Worm (Caenorhabditis elegans): ENCODE data around the gene clec-47.

clec-47 gene

DNA sequence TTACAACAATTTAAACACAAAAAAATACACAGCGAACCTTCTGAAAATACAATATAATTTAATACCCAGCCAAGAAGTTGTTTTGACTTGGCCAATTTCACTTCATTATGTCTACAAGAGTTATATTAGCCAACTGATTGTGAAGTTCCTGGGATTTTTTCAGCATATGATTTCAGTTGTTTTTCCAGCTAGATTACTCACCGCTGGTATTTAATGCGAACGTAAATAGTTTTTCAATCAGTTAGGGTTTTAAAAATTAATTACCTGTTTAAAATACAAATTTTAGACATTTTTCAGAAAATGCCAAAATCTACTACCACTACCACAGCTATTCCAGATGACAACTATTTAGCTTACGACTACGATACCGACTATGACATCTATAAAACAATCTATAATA is 50.1 kb downstream of the clec-47 start, which contains the start of gene srw-14:
Gene srw-14, plus strand, starts transcription at position 301 of the 400 bp plus-strand sequence.
- TF ChIP-seq nfya-1 (tag; optimal IDR thresholded peaks at IDR 0.05; ENCODE audit: insufficient read depth) (no peak), ceh-16 (tag; optimal IDR thresholded peaks at IDR 0.05) (no peak), nhr-76 (tag; optimal IDR thresholded peaks at IDR 0.05) (no peak), tbx-2 (tag; optimal IDR thresholded peaks at IDR 0.05) (no peak), lin-15B (tag; optimal IDR thresholded peaks at IDR 0.05) (no peak), nhr-25 (tag; optimal IDR thresholded peaks at IDR 0.05) (no peak), ceh-82 (tag; optimal IDR thresholded peaks at IDR 0.05) (no peak), eor-1 (tag; optimal IDR thresholded peaks at IDR 0.05) (no peak), ceh-9 (tag; optimal IDR thresholded peaks at IDR 0.05) (no peak), ceh-28 (tag; optimal IDR thresholded peaks at IDR 0.05) (no peak), snpc-4 (tag; optimal IDR thresholded peaks at IDR 0.05) (no peak), skn-1 (tag; optimal IDR thresholded peaks at IDR 0.05) (no peak), ZK546.5 (tag; optimal IDR thresholded peaks at IDR 0.05) (no peak), egl-27 (tag; optimal IDR thresholded peaks at IDR 0.05) (no peak), nhr-28 (tag; optimal IDR thresholded peaks at IDR 0.05) (no peak), pha-4 (tag; optimal IDR thresholded peaks at IDR 0.05) (no peak)
